Worm (Caenorhabditis elegans): ENCODE measurements around the gene acr-21.
A peak's percentile ranks its signal among the peaks of the same experiment; 100 is the strongest.

DNA sequence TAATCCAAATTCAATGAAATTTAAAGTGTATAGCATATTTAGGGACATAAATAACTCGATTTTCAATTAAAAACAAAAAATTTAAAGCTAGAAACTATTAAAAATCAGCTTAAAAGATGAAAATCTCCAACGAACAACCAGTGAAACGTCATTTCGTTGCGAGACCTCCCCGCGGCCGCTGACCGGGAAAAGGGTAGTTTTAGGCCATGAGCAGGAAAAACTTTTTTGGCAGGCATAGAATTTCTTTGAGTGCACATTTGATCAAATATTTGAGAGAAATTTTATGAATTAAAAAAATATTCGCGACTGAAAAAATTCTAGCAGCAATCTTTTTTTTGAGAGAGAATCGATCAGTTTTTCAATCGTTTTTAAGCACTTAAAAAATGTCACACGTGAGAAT is 43.6 kb downstream of the acr-21 start:
- TF ChIP-seq W03F9.2 (tag; optimal IDR thresholded peaks at IDR 0.05) (peak; percentile 63), him-1 (tag; optimal IDR thresholded peaks at IDR 0.05) (no peak), dao-5 (tag; optimal IDR thresholded peaks at IDR 0.05) (no peak)
